Worm (Caenorhabditis elegans) whole organism, early embryonic: ENCODE results near the gene F11D5.7.

Experiments
- B0310.2 ChIP-seq: sonication (generic microtip); optimal IDR thresholded peaks from 2 replicates; lab custom pipeline; 2016; ENCODE audit warnings: mild to moderate bottlenecking, missing genetic modification characterization, missing compliant biosample characterization
- F13C5.2 ChIP-seq: sonication (generic microtip); optimal IDR thresholded peaks from 2 replicates; lab custom pipeline; 2017; ENCODE audit warnings: mild to moderate bottlenecking, missing genetic modification characterization, inconsistent platforms, missing compliant biosample characterization
- aly-1 ChIP-seq: sonication (generic microtip); optimal IDR thresholded peaks from 2 replicates; lab custom pipeline; 2016; ENCODE audit warnings: missing genetic modification characterization, missing compliant biosample characterization
- ama-1 ChIP-seq: fragments of 150-350 bp; optimal IDR thresholded peaks from 2 replicates; lab custom pipeline; 2014
- ceh-13 ChIP-seq: fragments of 200-800 bp; sonication (Bioruptor generic); optimal IDR thresholded peaks from 2 replicates; lab custom pipeline; 2018; ENCODE audit warnings: mild to moderate bottlenecking, missing genetic modification characterization, missing compliant biosample characterization
- ceh-36 ChIP-seq: sonication (generic microtip); optimal IDR thresholded peaks from 2 replicates; lab custom pipeline; 2016; ENCODE audit warnings: missing genetic modification characterization, inconsistent platforms, missing compliant biosample characterization
- ets-7 ChIP-seq: sonication (generic microtip); optimal IDR thresholded peaks from 2 replicates; lab custom pipeline; 2016; ENCODE audit warnings: missing genotype, missing genetic modification characterization, missing compliant biosample characterization
- flt-1 ChIP-seq: fragments of 200-800 bp; sonication (Bioruptor generic); IDR thresholded peaks from 2 replicates; pipeline ENCODE4 v1.3.6; 2022; ENCODE audit warnings: missing genetic modification characterization, missing compliant biosample characterization
- hmbx-1 ChIP-seq: sonication (generic microtip); optimal IDR thresholded peaks from 2 replicates; lab custom pipeline; 2016; ENCODE audit warnings: mild to moderate bottlenecking, missing genetic modification characterization, missing compliant biosample characterization
- hmg-4 ChIP-seq: fragments of 200-800 bp; sonication (Bioruptor generic); optimal IDR thresholded peaks from 2 replicates; lab custom pipeline; 2018; ENCODE audit warnings: mild to moderate bottlenecking, missing genetic modification characterization, missing compliant biosample characterization
- hnd-1 ChIP-seq: sonication (generic microtip); optimal IDR thresholded peaks from 2 replicates; lab custom pipeline; 2016; ENCODE audit warnings: missing genetic modification characterization, missing compliant biosample characterization
- pes-1 ChIP-seq: fragments of 200-800 bp; sonication (Bioruptor generic); IDR thresholded peaks from 2 replicates; pipeline ENCODE4 v1.3.6; 2022; ENCODE audit warnings: missing genetic modification reagents, missing genetic modification characterization, missing compliant biosample characterization
- scrt-1 ChIP-seq: fragments of 200-800 bp; sonication (Bioruptor generic); IDR thresholded peaks from 2 replicates; pipeline ENCODE4 v1.3.6; 2022; ENCODE audit warnings: missing genetic modification characterization, missing compliant biosample characterization
- sea-1 ChIP-seq: fragments of 200-800 bp; sonication (Bioruptor generic); conservative IDR thresholded peaks from 2 replicates; pipeline ENCODE4 v1.3.6; 2022; ENCODE audit warnings: missing genetic modification characterization, missing compliant biosample characterization
- tbx-11 ChIP-seq: fragments of 200-800 bp; sonication (Bioruptor generic); IDR thresholded peaks from 2 replicates; pipeline ENCODE4 v1.3.6; 2022; ENCODE audit warnings: missing genetic modification characterization, missing compliant biosample characterization
- tbx-37 ChIP-seq: fragments of 200-800 bp; sonication (Bioruptor generic); conservative IDR thresholded peaks from 2 replicates; pipeline ENCODE4 v1.3.6; 2022; ENCODE audit warnings: missing genetic modification reagents, missing genetic modification characterization, missing compliant biosample characterization
- tra-4 ChIP-seq: sonication (generic microtip); optimal IDR thresholded peaks from 2 replicates; lab custom pipeline; 2017; ENCODE audit warnings: missing genetic modification characterization, missing compliant biosample characterization

F11D5.7 gene

ce11 chrX:3272580-3272979, 31.6 kb upstream of the F11D5.7 start, which contains the start of gene K09C4.7:
TSS of gene K09C4.7 (plus strand) at chrX:3272880.
- no peak for TF ChIP-seq ama-1 (lab: Kevin White, UChicago)
- no peak for TF ChIP-seq sea-1 (GFP tag; lab: Robert Waterston, UW)
- TF ChIP-seq tra-4 (tag; lab: Kevin White, UChicago), result no peak
- TF ChIP-seq hnd-1 (tag; lab: Kevin White, UChicago), result no peak
- TF ChIP-seq hmg-4 (GFP tag; lab: Kevin White, UChicago), result no peak
- no peak for TF ChIP-seq F13C5.2
- TF ChIP-seq B0310.2 (tag; lab: Kevin White, UChicago), result no peak
- TF ChIP-seq ets-7, result no peak
- no peak for TF ChIP-seq ceh-36
- TF ChIP-seq pes-1 (GFP tag; lab: Robert Waterston, UW), result no peak
- no peak for TF ChIP-seq tbx-37
- no peak for TF ChIP-seq tbx-11 (GFP tag; lab: Robert Waterston, UW)

ce11 chrX:3280130-3280529, 24.0 kb upstream of the F11D5.7 start, which contains the start of gene K09C4.10:
TSS of gene K09C4.10 (minus strand) at chrX:3280230.
- no peak for TF ChIP-seq ets-7
- TF ChIP-seq sea-1 (GFP tag; lab: Robert Waterston, UW), result no peak
- no peak for TF ChIP-seq B0310.2 (tag; lab: Kevin White, UChicago)
- no peak for TF ChIP-seq scrt-1 (GFP tag; lab: Robert Waterston, UW)
- TF ChIP-seq ceh-36, result no peak
- TF ChIP-seq pes-1 (GFP tag; lab: Robert Waterston, UW), result no peak
- TF ChIP-seq F13C5.2, result no peak
- TF ChIP-seq hmbx-1 (tag; lab: Kevin White, UChicago), result no peak
- no peak for TF ChIP-seq hmg-4 (GFP tag; lab: Kevin White, UChicago)
- TF ChIP-seq tra-4 (tag; lab: Kevin White, UChicago), result no peak
- TF ChIP-seq tbx-37, result no peak

ce11 chrX:3282306-3282705, 21.9 kb upstream of the F11D5.7 start, which contains the start of gene K09C4.5:
TSS of gene K09C4.5 (plus strand) at chrX:3282631.
- TF ChIP-seq hnd-1 (tag; lab: Kevin White, UChicago) (no peak), tbx-11 (GFP tag; lab: Robert Waterston, UW) (no peak), hmbx-1 (tag; lab: Kevin White, UChicago) (no peak), hmg-4 (GFP tag; lab: Kevin White, UChicago) (no peak), ets-7 (no peak), pes-1 (GFP tag; lab: Robert Waterston, UW) (no peak), B0310.2 (tag; lab: Kevin White, UChicago) (no peak), ceh-13 (no peak), aly-1 (tag; lab: Kevin White, UChicago) (no peak), tbx-37 (no peak), sea-1 (GFP tag; lab: Robert Waterston, UW) (no peak), ceh-36 (no peak), tra-4 (tag; lab: Kevin White, UChicago) (no peak), ama-1 (lab: Kevin White, UChicago) (no peak), F13C5.2 (no peak), scrt-1 (GFP tag; lab: Robert Waterston, UW) (no peak), flt-1 (GFP tag; lab: Robert Waterston, UW) (no peak)

- TF ChIP-seq scrt-1 (GFP tag; lab: Robert Waterston, UW) (no peak), ets-7 (no peak), ceh-36 (no peak)
Measured at ce11 chrX:3283189-3283588, 21.0 kb upstream of the F11D5.7 start.

ce11 chrX:3284967-3285366, 19.2 kb upstream of the F11D5.7 start:
- TF ChIP-seq sea-1 (GFP tag; lab: Robert Waterston, UW), result no peak
- TF ChIP-seq flt-1 (GFP tag; lab: Robert Waterston, UW), result no peak
- no peak for TF ChIP-seq tra-4 (tag; lab: Kevin White, UChicago)
- TF ChIP-seq ama-1 (lab: Kevin White, UChicago), result no peak
- TF ChIP-seq ceh-36, result no peak
- no peak for TF ChIP-seq ets-7
- TF ChIP-seq scrt-1 (GFP tag; lab: Robert Waterston, UW), result no peak
- no peak for TF ChIP-seq ceh-13

- TF ChIP-seq ets-7, result no peak
- TF ChIP-seq aly-1 (tag; lab: Kevin White, UChicago), result no peak
- no peak for TF ChIP-seq B0310.2 (tag; lab: Kevin White, UChicago)
- TF ChIP-seq tra-4 (tag; lab: Kevin White, UChicago), result no peak
- TF ChIP-seq tbx-11 (GFP tag; lab: Robert Waterston, UW), result no peak
- no peak for TF ChIP-seq hmbx-1 (tag; lab: Kevin White, UChicago)
- TF ChIP-seq hmg-4 (GFP tag; lab: Kevin White, UChicago), result no peak
Measured at ce11 chrX:3285448-3285847, 18.7 kb upstream of the F11D5.7 start.

ce11 chrX:3289183-3289582, 15.0 kb upstream of the F11D5.7 start, which contains the start of gene K09C4.4:
TSS of gene K09C4.4 (plus strand) at chrX:3289483.
- TF ChIP-seq ets-7, result no peak
- no peak for TF ChIP-seq hnd-1 (tag; lab: Kevin White, UChicago)
- no peak for TF ChIP-seq B0310.2 (tag; lab: Kevin White, UChicago)
- TF ChIP-seq sea-1 (GFP tag; lab: Robert Waterston, UW), result no peak
- no peak for TF ChIP-seq scrt-1 (GFP tag; lab: Robert Waterston, UW)
- no peak for TF ChIP-seq flt-1 (GFP tag; lab: Robert Waterston, UW)
- no peak for TF ChIP-seq pes-1 (GFP tag; lab: Robert Waterston, UW)
- TF ChIP-seq ama-1 (lab: Kevin White, UChicago), result no peak
- TF ChIP-seq tra-4 (tag; lab: Kevin White, UChicago), result no peak
- TF ChIP-seq hmbx-1 (tag; lab: Kevin White, UChicago), result no peak
- no peak for TF ChIP-seq ceh-36
- no peak for TF ChIP-seq tbx-37
- no peak for TF ChIP-seq tbx-11 (GFP tag; lab: Robert Waterston, UW)
- TF ChIP-seq aly-1 (tag; lab: Kevin White, UChicago), result no peak
- no peak for TF ChIP-seq ceh-13
- TF ChIP-seq hmg-4 (GFP tag; lab: Kevin White, UChicago), result no peak
- no peak for TF ChIP-seq F13C5.2

ce11 chrX:3290147-3290546, 14.0 kb upstream of the F11D5.7 start:
- TF ChIP-seq tbx-37, result no peak
- TF ChIP-seq F13C5.2, result no peak
- no peak for TF ChIP-seq flt-1 (GFP tag; lab: Robert Waterston, UW)
- no peak for TF ChIP-seq hmg-4 (GFP tag; lab: Kevin White, UChicago)
- TF ChIP-seq B0310.2 (tag; lab: Kevin White, UChicago), result no peak
- TF ChIP-seq aly-1 (tag; lab: Kevin White, UChicago), result no peak
- no peak for TF ChIP-seq sea-1 (GFP tag; lab: Robert Waterston, UW)
- TF ChIP-seq ceh-36, result no peak
- TF ChIP-seq ama-1 (lab: Kevin White, UChicago), result no peak
- TF ChIP-seq ceh-13, result no peak
